Worm (Caenorhabditis elegans) whole organism, late embryonic: ENCODE results near the gene clec-252.

Experiments
- C08G9.2 ChIP-seq: sonication (generic microtip); optimal IDR thresholded peaks from 2 replicates; lab custom pipeline; 2016; ENCODE audit warnings: mild to moderate bottlenecking, missing genetic modification characterization, moderate library complexity, missing compliant biosample characterization
- F13H6.1 ChIP-seq: sonication (generic microtip); optimal IDR thresholded peaks from 2 replicates; lab custom pipeline; 2016; ENCODE audit warnings: missing genetic modification characterization, missing compliant biosample characterization
- ahr-1 ChIP-seq: sonication (generic microtip); optimal IDR thresholded peaks from 2 replicates; lab custom pipeline; 2016; ENCODE audit warnings: missing genetic modification characterization, missing compliant biosample characterization
- ceh-31 ChIP-seq: sonication (generic microtip); optimal IDR thresholded peaks from 2 replicates; lab custom pipeline; 2016; ENCODE audit warnings: missing genetic modification characterization, missing compliant biosample characterization
- ceh-34 ChIP-seq: sonication (generic microtip); optimal IDR thresholded peaks from 2 replicates; lab custom pipeline; 2016; ENCODE audit warnings: mild to moderate bottlenecking, missing genetic modification characterization, missing compliant biosample characterization
- elt-2 ChIP-seq: sonication (generic microtip); optimal IDR thresholded peaks from 2 replicates; lab custom pipeline; 2016; ENCODE audit warnings: missing genetic modification reagents, missing genetic modification characterization, missing compliant biosample characterization
- hlh-15 ChIP-seq: sonication (generic microtip); optimal IDR thresholded peaks from 2 replicates; lab custom pipeline; 2016; ENCODE audit warnings: missing genetic modification characterization, missing compliant biosample characterization
- mec-3 ChIP-seq: sonication (generic microtip); optimal IDR thresholded peaks from 2 replicates; lab custom pipeline; 2016; ENCODE audit warnings: borderline replicate concordance, missing genetic modification characterization, missing compliant biosample characterization
- nhr-11 ChIP-seq: fragments of 150-350 bp; optimal IDR thresholded peaks from 2 replicates; lab custom pipeline; 2014; ENCODE audit warnings: missing biosample characterization, missing genetic modification characterization
- pqm-1 ChIP-seq: sonication (generic microtip); optimal IDR thresholded peaks from 2 replicates; lab custom pipeline; 2016; ENCODE audit warnings: missing genetic modification characterization, missing compliant biosample characterization
- rnt-1 ChIP-seq: sonication (generic microtip); optimal IDR thresholded peaks from 2 replicates; lab custom pipeline; 2016; ENCODE audit warnings: missing genetic modification characterization, missing compliant biosample characterization
- syd-9 ChIP-seq: sonication (generic microtip); optimal IDR thresholded peaks from 2 replicates; lab custom pipeline; 2016; ENCODE audit warnings: mild to moderate bottlenecking, missing genetic modification characterization, moderate library complexity, missing compliant biosample characterization
- unc-86 ChIP-seq: sonication (generic microtip); optimal IDR thresholded peaks from 2 replicates; lab custom pipeline; 2016; ENCODE audit warnings: missing genetic modification characterization, missing compliant biosample characterization

- TF ChIP-seq unc-86 (tag; lab: Kevin White, UChicago) = no peak
- TF ChIP-seq elt-2 = no peak
- TF ChIP-seq mec-3 (tag; lab: Kevin White, UChicago) = no peak
- no peak for TF ChIP-seq pqm-1 (tag; lab: Kevin White, UChicago)
- TF ChIP-seq F13H6.1 (tag; lab: Kevin White, UChicago) = no peak
- TF ChIP-seq C08G9.2 (tag; lab: Kevin White, UChicago) = no peak
- no peak for TF ChIP-seq rnt-1 (tag; lab: Kevin White, UChicago)
- TF ChIP-seq nhr-11 = no peak
- no peak for TF ChIP-seq ceh-34 (tag; lab: Kevin White, UChicago)
- no peak for TF ChIP-seq ahr-1 (tag; lab: Kevin White, UChicago)
- no peak for TF ChIP-seq hlh-15 (tag; lab: Kevin White, UChicago)
- no peak for TF ChIP-seq ceh-31 (tag; lab: Kevin White, UChicago)
- TF ChIP-seq syd-9 (tag; lab: Kevin White, UChicago) = no peak
Observed at ce11 chrV:18771804-18772386, 23.3 kb upstream of the clec-252 start.
